Fruit fly (Drosophila melanogaster): ENCODE measurements around the gene ome.

ome gene

DNA sequence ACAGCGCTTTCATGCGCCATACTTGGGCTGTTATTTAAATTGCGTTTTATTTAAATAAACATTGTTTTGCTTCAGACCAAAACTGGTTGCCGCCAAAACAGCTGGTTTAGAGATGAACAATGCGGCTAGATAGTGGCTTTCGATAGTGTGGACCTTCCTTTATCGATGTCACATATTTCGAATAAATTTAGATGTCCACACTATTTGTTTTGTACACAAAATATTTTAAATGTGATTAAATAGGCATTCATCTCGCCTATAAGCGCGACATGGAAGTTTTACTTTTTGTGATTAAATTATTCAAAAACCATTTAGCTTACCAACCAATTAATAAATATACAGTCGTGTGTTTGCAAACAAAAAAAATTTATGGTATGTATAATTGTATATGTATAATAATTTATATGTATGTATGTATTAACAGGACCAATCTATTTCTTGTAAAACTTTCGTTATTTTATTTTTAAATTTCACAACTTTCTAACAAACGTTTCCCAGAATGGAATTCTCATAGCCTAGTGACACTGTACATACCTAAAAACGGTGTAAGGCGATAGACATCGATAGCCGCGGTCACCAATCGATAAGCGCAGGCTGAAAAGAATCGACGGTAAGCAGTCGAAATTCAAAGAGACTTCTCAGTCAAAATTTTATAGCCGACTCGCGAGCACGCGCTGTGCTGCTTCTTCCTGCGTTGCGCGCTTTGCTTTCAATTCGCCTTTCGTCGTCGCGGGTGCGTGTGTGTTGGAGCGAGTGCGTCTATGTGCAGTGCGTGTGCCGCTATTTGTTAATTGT, 40.5 kb upstream of the ome start, which contains the start of the genes RecQ5 and dlp (continued):
- TF ChIP-seq CG4617 (GFP tag; optimal IDR thresholded peaks at IDR 0.05; ENCODE audit: borderline replicate concordance) (peak; percentile 38), Sox100B (GFP tag; optimal IDR thresholded peaks at IDR 0.05) (peak; percentile 82), lab (GFP tag; optimal IDR thresholded peaks at IDR 0.05) (peak; percentile 82), CrebB (tag; optimal IDR thresholded peaks at IDR 0.05) (peak; percentile 19), Optix (GFP tag; IDR thresholded peaks at IDR 0.05) (peak; percentile 64; the same call in 2 of the 3 replicates), CG17829 (tag; optimal IDR thresholded peaks at IDR 0.05) (peak; percentile 77), CG17186 (GFP tag; optimal IDR thresholded peaks at IDR 0.05) (peak; percentile 3), YL-1 (GFP tag; optimal IDR thresholded peaks at IDR 0.05) (peak; percentile 16), NC2α (GFP tag; optimal IDR thresholded peaks at IDR 0.05) (no peak), odd (GFP tag; optimal IDR thresholded peaks at IDR 0.05) (no peak), CG6254 (GFP tag; optimal IDR thresholded peaks at IDR 0.05) (peak; percentile 51), sens (GFP tag) (peak; percentile 92), CG9817 (tag; optimal IDR thresholded peaks at IDR 0.05) (peak; percentile 76), CG8478 (optimal IDR thresholded peaks at IDR 0.05) (no peak), CG7357 (GFP tag; IDR thresholded peaks at IDR 0.05) (peak; percentile 86), CG13287 (GFP tag; IDR thresholded peaks at IDR 0.05; ENCODE audit: partially characterized antibody) (peak; percentile 89), tna (GFP tag; IDR thresholded peaks at IDR 0.05; ENCODE audit: partially characterized antibody) (peak; percentile 85), psq (GFP tag; optimal IDR thresholded peaks at IDR 0.05) (peak; percentile 39), peb (GFP tag; IDR thresholded peaks at IDR 0.05) (no peak), HLH3B (GFP tag; IDR thresholded peaks at IDR 0.05) (peak; percentile 64), CG2129 (GFP tag; IDR thresholded peaks at IDR 0.05; ENCODE audit: partially characterized antibody) (peak; percentile 76), CG11504 (tag; optimal IDR thresholded peaks at IDR 0.05) (peak; percentile 80), H2.0 (GFP tag; IDR thresholded peaks at IDR 0.05) (peak; percentile 69), CHES-1-like (GFP tag; optimal IDR thresholded peaks at IDR 0.05) (peak; percentile 55), Abd-B (GFP tag; optimal IDR thresholded peaks at IDR 0.05) (peak; percentile 80), jing (GFP tag; optimal IDR thresholded peaks at IDR 0.05) (peak; percentile 26), salm (tag; optimal IDR thresholded peaks at IDR 0.05) (peak; percentile 42), ham (GFP tag; IDR thresholded peaks at IDR 0.05) (no peak), so (GFP tag; IDR thresholded peaks at IDR 0.05) (peak; percentile 45; the same call in 1 of the 3 replicates), kni (GFP tag; optimal IDR thresholded peaks at IDR 0.05) (peak; percentile 35), CG43689 (GFP tag; IDR thresholded peaks at IDR 0.05) (peak; percentile 63), CG33213 (GFP tag; optimal IDR thresholded peaks at IDR 0.05) (peak; percentile 17), CG2678 (tag; optimal IDR thresholded peaks at IDR 0.05) (peak; percentile 79), cwo (GFP tag; optimal IDR thresholded peaks at IDR 0.05) (peak; percentile 47), CG17912 (GFP tag; optimal IDR thresholded peaks at IDR 0.05) (no peak), MESR4 (GFP tag; optimal IDR thresholded peaks at IDR 0.05) (peak; percentile 32), Atf-2 (GFP tag; optimal IDR thresholded peaks at IDR 0.05) (peak; percentile 45), crc (GFP tag; optimal IDR thresholded peaks at IDR 0.05) (no peak), Lim3 (GFP tag; IDR thresholded peaks at IDR 0.05) (no peak), sisA (GFP tag; IDR thresholded peaks at IDR 0.05) (peak; percentile 79), CG12236 (GFP tag; optimal IDR thresholded peaks at IDR 0.05) (no peak), CG13624 (GFP tag; optimal IDR thresholded peaks at IDR 0.05) (peak; percentile 42), grau (tag; optimal IDR thresholded peaks at IDR 0.05) (peak; percentile 88), CG5245 (GFP tag; optimal IDR thresholded peaks at IDR 0.05) (peak; percentile 57), en (GFP tag; optimal IDR thresholded peaks at IDR 0.05) (peak; percentile 14), Oli (tag; optimal IDR thresholded peaks at IDR 0.05) (peak; percentile 72), Jarid2 (GFP tag; optimal IDR thresholded peaks at IDR 0.05) (peak; percentile 100), Hr39 (optimal IDR thresholded peaks at IDR 0.05) (no peak), CG16815 (GFP tag; optimal IDR thresholded peaks at IDR 0.05) (peak; percentile 73), Lpt (GFP tag; optimal IDR thresholded peaks at IDR 0.05) (no peak)

Measured in whole organism, embryonic.